Worm (Caenorhabditis elegans) whole organism, late embryonic: ENCODE measurements around the gene ver-3.

ENCODE experiments used
- C38D4.7 ChIP-seq: fragments of 200-800 bp; sonication (Bioruptor generic); optimal IDR thresholded peaks from 2 replicates; lab custom pipeline; 2018; ENCODE audit warnings: mild to moderate bottlenecking, missing genetic modification characterization, moderate library complexity, missing compliant biosample characterization
- K09A11.1 ChIP-seq: sonication (generic microtip); optimal IDR thresholded peaks from 2 replicates; lab custom pipeline; 2017; ENCODE audit warnings: antibody characterized with exemption, mild to moderate bottlenecking, missing genetic modification characterization, missing compliant biosample characterization; ENCODE audit not compliant: insufficient read depth
- Y22D7AL.16 ChIP-seq: sonication (generic microtip); optimal IDR thresholded peaks from 2 replicates; lab custom pipeline; 2016; ENCODE audit warnings: missing genetic modification characterization, missing compliant biosample characterization
- ama-1 ChIP-seq: fragments of 150-350 bp; optimal IDR thresholded peaks from 2 replicates; lab custom pipeline; 2014
- ceh-18 ChIP-seq: sonication (generic microtip); optimal IDR thresholded peaks from 2 replicates; lab custom pipeline; 2016; ENCODE audit warnings: missing genetic modification characterization, missing compliant biosample characterization
- ceh-19 ChIP-seq: fragments of 200-800 bp; sonication (Bioruptor generic); optimal IDR thresholded peaks from 2 replicates; lab custom pipeline; 2018; ENCODE audit warnings: mild to moderate bottlenecking, missing genetic modification characterization, missing compliant biosample characterization
- ceh-31 ChIP-seq: sonication (generic microtip); optimal IDR thresholded peaks from 2 replicates; lab custom pipeline; 2016; ENCODE audit warnings: missing genetic modification characterization, missing compliant biosample characterization
- ceh-34 ChIP-seq: sonication (generic microtip); optimal IDR thresholded peaks from 2 replicates; lab custom pipeline; 2016; ENCODE audit warnings: mild to moderate bottlenecking, missing genetic modification characterization, missing compliant biosample characterization
- ceh-45 ChIP-seq: fragments of 200-800 bp; sonication (Bioruptor generic); IDR thresholded peaks from 2 replicates; pipeline ENCODE4 v1.3.6; 2022; ENCODE audit warnings: missing genetic modification reagents, missing genetic modification characterization, missing compliant biosample characterization
- ceh-48 ChIP-seq: sonication (generic microtip); optimal IDR thresholded peaks from 2 replicates; lab custom pipeline; 2016; ENCODE audit warnings: missing genetic modification characterization, inconsistent platforms, missing compliant biosample characterization
- ceh-9 ChIP-seq: sonication (generic microtip); optimal IDR thresholded peaks from 2 replicates; lab custom pipeline; 2016; ENCODE audit warnings: mild to moderate bottlenecking, missing genetic modification characterization, inconsistent platforms, missing compliant biosample characterization
- dmd-4 ChIP-seq: sonication (generic microtip); optimal IDR thresholded peaks from 2 replicates; lab custom pipeline; 2016; ENCODE audit warnings: borderline replicate concordance, missing genetic modification characterization, missing compliant biosample characterization
- dve-1 ChIP-seq: sonication (generic microtip); optimal IDR thresholded peaks from 2 replicates; lab custom pipeline; 2017; ENCODE audit warnings: antibody characterized with exemption, mild to moderate bottlenecking, missing genetic modification characterization, missing compliant biosample characterization
- elt-2 ChIP-seq: sonication (generic microtip); optimal IDR thresholded peaks from 2 replicates; lab custom pipeline; 2016; ENCODE audit warnings: missing genetic modification reagents, missing genetic modification characterization, missing compliant biosample characterization
- ets-4 ChIP-seq: sonication (generic microtip); optimal IDR thresholded peaks from 2 replicates; lab custom pipeline; 2016; ENCODE audit warnings: missing genetic modification characterization, missing compliant biosample characterization
- fax-1 ChIP-seq: sonication (generic microtip); optimal IDR thresholded peaks from 2 replicates; lab custom pipeline; 2016; ENCODE audit warnings: missing genotype, missing genetic modification characterization, missing compliant biosample characterization
- fkh-6 ChIP-seq: sonication (generic microtip); optimal IDR thresholded peaks from 2 replicates; lab custom pipeline; 2016; ENCODE audit warnings: missing genetic modification characterization, missing compliant biosample characterization
- hlh-13 ChIP-seq: fragments of 200-800 bp; sonication (Bioruptor generic); optimal IDR thresholded peaks from 2 replicates; lab custom pipeline; 2018; ENCODE audit warnings: mild to moderate bottlenecking, missing genetic modification characterization, missing compliant biosample characterization
- hlh-6 ChIP-seq: sonication (generic microtip); optimal IDR thresholded peaks from 2 replicates; lab custom pipeline; 2016; ENCODE audit warnings: missing genotype, missing genetic modification characterization, missing compliant biosample characterization
- lim-6 ChIP-seq: sonication (generic microtip); optimal IDR thresholded peaks from 2 replicates; lab custom pipeline; 2016; ENCODE audit warnings: missing genetic modification characterization, missing compliant biosample characterization
- nfya-1 ChIP-seq: sonication (generic microtip); optimal IDR thresholded peaks from 2 replicates; lab custom pipeline; 2017; ENCODE audit warnings: missing genetic modification characterization, mild to moderate bottlenecking, missing compliant biosample characterization, antibody characterized with exemption, moderate library complexity
- nhr-232 ChIP-seq: sonication (generic microtip); optimal IDR thresholded peaks from 2 replicates; lab custom pipeline; 2016; ENCODE audit warnings: missing genetic modification characterization, missing compliant biosample characterization
- npax-4 ChIP-seq: sonication (generic microtip); optimal IDR thresholded peaks from 2 replicates; lab custom pipeline; 2016; ENCODE audit warnings: missing genetic modification characterization, missing compliant biosample characterization
- odd-2 ChIP-seq: sonication (generic microtip); optimal IDR thresholded peaks from 2 replicates; lab custom pipeline; 2017; ENCODE audit warnings: antibody characterized with exemption, mild to moderate bottlenecking, missing genetic modification characterization, missing compliant biosample characterization
- pat-9 ChIP-seq: fragments of 200-800 bp; sonication (Bioruptor generic); optimal IDR thresholded peaks from 2 replicates; lab custom pipeline; 2018; ENCODE audit warnings: mild to moderate bottlenecking, missing genetic modification characterization, moderate library complexity, missing compliant biosample characterization
- pax-1 ChIP-seq: fragments of 150-350 bp; optimal IDR thresholded peaks from 2 replicates; lab custom pipeline; 2014; ENCODE audit warnings: missing biosample characterization, missing genetic modification characterization
- pha-4 ChIP-seq: fragments of 150-350 bp; optimal IDR thresholded peaks from 2 replicates; lab custom pipeline; 2018; ENCODE audit warnings: missing biosample characterization, missing genetic modification reagents, missing genetic modification characterization
- pqm-1 ChIP-seq: sonication (generic microtip); optimal IDR thresholded peaks from 2 replicates; lab custom pipeline; 2016; ENCODE audit warnings: missing genetic modification characterization, missing compliant biosample characterization
- pros-1 ChIP-seq: fragments of 150-350 bp; optimal IDR thresholded peaks from 2 replicates; lab custom pipeline; 2014; ENCODE audit warnings: missing biosample characterization, missing genetic modification reagents, missing genetic modification characterization
- ref-2 ChIP-seq: sonication (generic microtip); optimal IDR thresholded peaks from 2 replicates; lab custom pipeline; 2016; ENCODE audit warnings: missing genetic modification characterization, missing compliant biosample characterization
- rnt-1 ChIP-seq: sonication (generic microtip); optimal IDR thresholded peaks from 2 replicates; lab custom pipeline; 2016; ENCODE audit warnings: missing genetic modification characterization, missing compliant biosample characterization
- sdc-2 ChIP-seq: sonication (generic microtip); optimal IDR thresholded peaks from 2 replicates; lab custom pipeline; 2016; ENCODE audit warnings: missing genotype, missing genetic modification characterization, missing compliant biosample characterization
- sox-2 ChIP-seq: fragments of 200-800 bp; sonication (Bioruptor generic); IDR thresholded peaks from 2 replicates; pipeline ENCODE4 v1.3.6; 2022; ENCODE audit warnings: missing genetic modification reagents, missing genetic modification characterization, missing compliant biosample characterization
- sox-4 ChIP-seq: sonication (generic microtip); optimal IDR thresholded peaks from 2 replicates; lab custom pipeline; 2017; ENCODE audit warnings: mild to moderate bottlenecking, missing genetic modification characterization, inconsistent platforms, missing compliant biosample characterization
- syd-9 ChIP-seq: sonication (generic microtip); optimal IDR thresholded peaks from 2 replicates; lab custom pipeline; 2016; ENCODE audit warnings: mild to moderate bottlenecking, missing genetic modification characterization, moderate library complexity, missing compliant biosample characterization
- tbx-2 ChIP-seq: sonication (generic microtip); optimal IDR thresholded peaks from 2 replicates; lab custom pipeline; 2016; ENCODE audit warnings: missing genetic modification characterization, missing compliant biosample characterization
- unc-42 ChIP-seq: sonication (generic microtip); optimal IDR thresholded peaks from 2 replicates; lab custom pipeline; 2016; ENCODE audit warnings: missing genotype, missing genetic modification characterization, missing compliant biosample characterization
- unc-55 ChIP-seq: sonication (generic microtip); optimal IDR thresholded peaks from 2 replicates; lab custom pipeline; 2017; ENCODE audit warnings: missing biosample characterization, missing genetic modification reagents, missing genetic modification characterization
- unc-86 ChIP-seq: sonication (generic microtip); optimal IDR thresholded peaks from 2 replicates; lab custom pipeline; 2016; ENCODE audit warnings: missing genetic modification characterization, missing compliant biosample characterization
- zip-5 ChIP-seq: sonication (generic microtip); optimal IDR thresholded peaks from 2 replicates; lab custom pipeline; 2016; ENCODE audit warnings: missing genetic modification characterization, missing compliant biosample characterization

The ver-3 gene

DNA sequence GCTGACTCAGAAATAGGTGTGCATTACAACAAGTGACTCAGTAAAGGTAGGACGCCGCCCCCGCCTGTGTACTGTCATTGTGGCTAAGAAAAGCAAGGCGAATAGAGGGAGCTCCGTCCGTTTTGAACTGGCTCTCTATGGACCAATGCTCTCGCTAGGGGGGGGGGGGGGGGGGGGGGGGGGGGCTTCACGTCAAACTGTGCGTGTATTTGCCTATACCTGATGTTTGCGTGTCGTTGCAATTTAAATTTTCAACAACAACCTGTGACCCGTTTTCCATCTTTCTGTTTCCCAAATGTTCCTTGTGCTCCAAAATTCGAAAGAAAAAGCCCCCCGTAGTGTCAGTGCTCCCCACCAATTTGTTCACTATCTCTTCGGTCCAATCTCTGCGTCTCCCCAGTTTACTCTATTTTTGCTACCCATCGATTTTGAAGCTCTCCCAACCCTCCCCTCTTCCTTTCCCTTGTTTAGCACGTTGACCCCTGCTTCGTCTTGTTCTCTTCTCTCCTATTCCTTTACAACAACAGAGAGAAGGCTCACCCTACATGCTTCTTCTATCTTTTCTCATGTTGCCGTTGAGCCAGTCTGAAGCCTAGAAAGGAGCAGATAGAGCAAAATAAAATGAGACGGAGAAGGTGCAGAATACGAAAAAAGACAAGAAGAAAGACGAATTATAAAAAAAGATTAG is 42.3 kb downstream of the ver-3 start:
- TF ChIP-seq dmd-4 (tag; lab: Kevin White, UChicago) (peak; percentile 4), ceh-48 (peak; percentile 73), unc-55 (GFP tag; lab: Kevin White, UChicago) (peak; percentile 52), ceh-18 (peak; percentile 13), ets-4 (tag; lab: Kevin White, UChicago) (no peak), ref-2 (peak; percentile 13), unc-42 (peak; percentile 46), ama-1 (lab: Kevin White, UChicago) (peak; percentile 28), nhr-232 (tag; lab: Kevin White, UChicago) (no peak), nfya-1 (tag; lab: Kevin White, UChicago) (peak; percentile 41), unc-86 (tag; lab: Kevin White, UChicago) (no peak), ceh-31 (peak; percentile 58), hlh-6 (tag; lab: Kevin White, UChicago) (peak; percentile 44), tbx-2 (peak; percentile 12)

DNA sequence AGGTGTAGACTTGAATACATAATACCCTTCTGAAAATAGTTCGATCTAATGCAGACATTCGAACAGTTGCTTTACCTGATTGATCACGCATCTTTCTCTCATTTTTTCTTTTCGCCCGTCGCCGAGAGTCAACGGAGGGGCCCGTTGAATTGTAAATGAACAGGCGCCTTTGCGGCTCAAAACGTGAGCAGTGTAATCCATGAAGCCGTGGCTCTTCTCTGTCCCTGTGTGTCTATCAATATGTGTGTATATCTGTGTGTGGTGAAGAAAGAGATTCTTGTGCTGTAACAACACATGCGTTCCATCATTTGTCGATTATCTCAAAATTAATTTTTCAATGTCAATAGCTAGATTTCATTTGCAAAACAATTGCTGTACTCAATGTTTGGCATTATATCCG is 43.3 kb downstream of the ver-3 start:
- TF ChIP-seq sox-4 (tag; lab: Kevin White, UChicago), result no peak
- no peak for TF ChIP-seq sdc-2
- peak; percentile 70 for TF ChIP-seq unc-55 (GFP tag; lab: Kevin White, UChicago)
- TF ChIP-seq unc-42, result no peak
- no peak for TF ChIP-seq zip-5 (tag; lab: Kevin White, UChicago)
- TF ChIP-seq npax-4 (tag; lab: Kevin White, UChicago), result no peak
- TF ChIP-seq ceh-45, result no peak
- TF ChIP-seq hlh-13 (GFP tag; lab: Kevin White, UChicago), result no peak
- TF ChIP-seq rnt-1 (tag; lab: Kevin White, UChicago), result peak; percentile 84
- no peak for TF ChIP-seq pros-1 (tag; lab: Kevin White, UChicago)
- peak; percentile 57 for TF ChIP-seq ceh-18
- peak; percentile 16 for TF ChIP-seq nfya-1 (tag; lab: Kevin White, UChicago)
- peak; percentile 70 for TF ChIP-seq pat-9 (tag; lab: Kevin White, UChicago)
- TF ChIP-seq K09A11.1 (tag; lab: Kevin White, UChicago), result no peak
- no peak for TF ChIP-seq C38D4.7
- no peak for TF ChIP-seq Y22D7AL.16 (tag; lab: Kevin White, UChicago)

DNA sequence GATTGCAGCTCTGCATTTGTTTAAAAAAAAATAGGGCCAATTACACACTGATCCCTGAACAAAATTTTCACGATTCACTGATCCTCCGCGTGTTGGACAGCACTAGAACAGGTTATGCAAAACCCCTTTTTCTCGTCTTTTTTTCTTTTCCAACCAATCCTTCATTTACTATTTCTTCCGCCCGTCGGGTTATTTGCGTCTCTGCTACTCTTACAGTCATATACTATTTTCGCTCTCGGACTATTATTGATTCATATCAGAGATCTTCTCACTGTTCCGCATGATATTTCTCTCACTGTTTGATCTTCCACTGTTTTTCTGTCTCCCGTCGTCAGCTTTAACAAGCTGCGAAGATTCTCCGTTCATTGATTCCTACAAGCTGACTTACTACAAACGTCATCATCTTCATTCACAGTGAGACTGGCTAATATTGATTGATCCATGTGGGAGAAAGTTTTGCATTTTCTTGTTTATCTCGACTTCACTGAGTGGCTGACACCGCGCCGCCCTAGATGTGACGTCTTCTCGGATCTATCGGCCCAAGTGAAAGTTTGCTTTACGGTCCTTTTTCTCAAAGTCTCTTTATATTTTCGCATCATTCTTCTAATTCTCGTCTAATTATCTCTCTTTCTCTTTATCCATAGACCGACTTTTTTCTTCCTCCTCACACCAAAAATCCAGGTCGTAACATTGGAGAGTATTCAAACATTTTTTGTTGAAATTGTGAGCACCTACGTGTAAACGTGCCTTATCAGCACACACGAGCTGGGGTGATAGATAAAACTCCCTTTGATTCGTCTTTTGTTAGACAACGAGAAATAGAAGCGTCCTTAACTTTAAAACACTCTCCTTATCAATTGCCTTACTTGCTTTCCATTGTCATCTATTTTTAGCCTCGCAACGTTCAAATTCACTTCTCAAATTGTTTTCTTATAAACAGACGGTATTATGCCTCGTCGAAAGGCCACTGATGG is 44.1 kb downstream of the ver-3 start:
- TF ChIP-seq pha-4 (tag; lab: Kevin White, UChicago) (no peak), ets-4 (tag; lab: Kevin White, UChicago) (no peak), pqm-1 (tag; lab: Kevin White, UChicago) (no peak), fax-1 (tag; lab: Kevin White, UChicago) (no peak), dmd-4 (tag; lab: Kevin White, UChicago) (no peak), lim-6 (tag; lab: Kevin White, UChicago) (no peak), C38D4.7 (no peak), nhr-232 (tag; lab: Kevin White, UChicago) (no peak), sox-2 (GFP tag; lab: Robert Waterston, UW) (no peak), Y22D7AL.16 (tag; lab: Kevin White, UChicago) (no peak), fkh-6 (no peak), dve-1 (tag; lab: Kevin White, UChicago) (no peak), odd-2 (tag; lab: Kevin White, UChicago) (no peak), elt-2 (tag; lab: Kevin White, UChicago) (peak; percentile 78), ceh-19 (GFP tag; lab: Kevin White, UChicago) (no peak), nfya-1 (tag; lab: Kevin White, UChicago) (peak; percentile 10), pros-1 (tag; lab: Kevin White, UChicago) (no peak), ceh-34 (tag; lab: Kevin White, UChicago) (no peak), ceh-9 (tag; lab: Kevin White, UChicago) (no peak), tbx-2 (no peak), pax-1 (tag; lab: Kevin White, UChicago) (no peak), syd-9 (tag; lab: Kevin White, UChicago) (no peak), ref-2 (peak; percentile 50)
